Worm (Caenorhabditis elegans): ENCODE data around the gene F39F10.3.

Gene F39F10.3

ce11 chrX:16931255-16932023, 39.7 kb downstream of the F39F10.3 start (continued):
- TF ChIP-seq gei-8 (GFP tag; optimal IDR thresholded peaks at IDR 0.05) (no peak), nhr-42 (GFP tag; IDR thresholded peaks at IDR 0.05) (peak; percentile 68; the same call in 1 of the 2 replicates), egl-27 (tag; optimal IDR thresholded peaks at IDR 0.05) (no peak), F26F4.8 (GFP tag; conservative IDR thresholded peaks at IDR 0.05) (peak; percentile 60), pqm-1 (tag; optimal IDR thresholded peaks at IDR 0.05) (no peak), nhr-11 (tag; optimal IDR thresholded peaks at IDR 0.05) (peak; percentile 32), nhr-25 (tag; optimal IDR thresholded peaks at IDR 0.05; ENCODE audit: borderline replicate concordance, insufficient read depth) (peak; percentile 54), nhr-48 (tag; optimal IDR thresholded peaks at IDR 0.05) (peak; percentile 1), ceh-32 (tag; optimal IDR thresholded peaks at IDR 0.05; ENCODE audit: poor library complexity) (no peak), D1046.2 (GFP tag; IDR thresholded peaks at IDR 0.05) (peak; percentile 78; the same call in 1 of the 2 replicates), nhr-41 (GFP tag; IDR thresholded peaks at IDR 0.05) (peak; percentile 51), unc-130 (GFP tag; optimal IDR thresholded peaks at IDR 0.05) (no peak), daf-8 (GFP tag; IDR thresholded peaks at IDR 0.05) (peak; percentile 62; the same call in 1 of the 2 replicates), ctbp-1 (GFP tag; IDR thresholded peaks at IDR 0.05) (peak; percentile 75), ZK546.5 (tag; optimal IDR thresholded peaks at IDR 0.05) (no peak), dve-1 (tag; optimal IDR thresholded peaks at IDR 0.05; ENCODE audit: insufficient read depth) (peak; percentile 80), mdt-29 (GFP tag; IDR thresholded peaks at IDR 0.05) (peak; percentile 74), ceh-62 (tag; optimal IDR thresholded peaks at IDR 0.05) (no peak), fkh-10 (GFP tag; optimal IDR thresholded peaks at IDR 0.05) (no peak), dpl-1 (GFP tag; optimal IDR thresholded peaks at IDR 0.05) (peak; percentile 32), skn-1 (tag; optimal IDR thresholded peaks at IDR 0.05) (no peak), zfp-2 (tag; optimal IDR thresholded peaks at IDR 0.05) (no peak), snpc-1.2 (GFP tag; IDR thresholded peaks at IDR 0.05) (peak; percentile 48), dmd-6 (GFP tag; IDR thresholded peaks at IDR 0.05) (peak; percentile 40), zip-2 (tag; optimal IDR thresholded peaks at IDR 0.05) (no peak), mxl-3 (GFP tag; optimal IDR thresholded peaks at IDR 0.05) (no peak), pha-4 (GFP tag; IDR thresholded peaks at IDR 0.05) (peak; percentile 81), pha-4 (tag; optimal IDR thresholded peaks at IDR 0.05) (no peak), vab-7 (GFP tag; IDR thresholded peaks at IDR 0.05) (peak; percentile 84; the same call in 1 of the 2 replicates), lir-3 (tag; optimal IDR thresholded peaks at IDR 0.05) (no peak), snpc-4 (tag; optimal IDR thresholded peaks at IDR 0.05) (no peak), tag-97 (GFP tag; IDR thresholded peaks at IDR 0.05) (0 out of 2 replicates have a peak, but pooled peaks have one; percentile 72), mes-2 (tag; optimal IDR thresholded peaks at IDR 0.05; ENCODE audit: poor library complexity, severe bottlenecking) (peak; percentile 78), dmd-8 (GFP tag; IDR thresholded peaks at IDR 0.05) (no peak; the same call in 1 of the 2 replicates), T20F7.1 (GFP tag; optimal IDR thresholded peaks at IDR 0.05) (peak; percentile 44), dmd-9 (GFP tag; IDR thresholded peaks at IDR 0.05) (0 out of 2 replicates have a peak, but pooled peaks have one; percentile 37), nhr-10 (tag; optimal IDR thresholded peaks at IDR 0.05) (no peak), madf-9 (GFP tag; conservative IDR thresholded peaks at IDR 0.05) (peak; percentile 22), ceh-82 (tag; optimal IDR thresholded peaks at IDR 0.05) (no peak), nhr-111 (GFP tag; optimal IDR thresholded peaks at IDR 0.05) (no peak), unc-39 (tag; optimal IDR thresholded peaks at IDR 0.05) (no peak), aha-1 (tag) (peak; percentile 99), spr-1 (tag; optimal IDR thresholded peaks at IDR 0.05) (no peak), F49E8.2 (tag; optimal IDR thresholded peaks at IDR 0.05; ENCODE audit: borderline replicate concordance) (no peak), unc-62 (GFP tag; optimal IDR thresholded peaks at IDR 0.05 in 1 of 2) (peak in 1 of 2 experiments; percentile 98), unc-62 (tag; optimal IDR thresholded peaks at IDR 0.05) (no peak), attf-4 (tag; optimal IDR thresholded peaks at IDR 0.05) (no peak), lin-38 (GFP tag; IDR thresholded peaks at IDR 0.05) (peak; percentile 52), ceh-44 (GFP tag; IDR thresholded peaks at IDR 0.05) (no peak), hlh-30 (tag; optimal IDR thresholded peaks at IDR 0.05; ENCODE audit: insufficient read depth) (no peak)
